Fruit fly (Drosophila melanogaster): ENCODE results near the gene CG32856.

The CG32856 gene

dm6 chr3R:15919367-15920228 is 45.6 kb downstream of the CG32856 start (continued):
- TF ChIP-seq zen2 (GFP tag; IDR thresholded peaks at IDR 0.05; ENCODE audit: partially characterized antibody) (no peak), row (GFP tag; IDR thresholded peaks at IDR 0.05) (peak; percentile 28; the same call in 1 of the 3 replicates), vvl (GFP tag; IDR thresholded peaks at IDR 0.05) (peak; percentile 8; the same call in 1 of the 2 replicates), Med (GFP tag) (peak; percentile 64), dmrt11E (tag; optimal IDR thresholded peaks at IDR 0.05) (peak; percentile 68), Drgx (GFP tag; IDR thresholded peaks at IDR 0.05) (peak; percentile 96), CG11398 (GFP tag; optimal IDR thresholded peaks at IDR 0.05) (peak; percentile 8), CG2202 (tag; optimal IDR thresholded peaks at IDR 0.05) (peak; percentile 18), CG11504 (tag; optimal IDR thresholded peaks at IDR 0.05) (peak; percentile 25), Ada2b (GFP tag; IDR thresholded peaks at IDR 0.05) (no peak), bsh (GFP tag; optimal IDR thresholded peaks at IDR 0.05) (peak in 1 of 2 experiments; percentile 90), CG3726 (GFP tag; IDR thresholded peaks at IDR 0.05) (peak; percentile 43; the same call in 1 of the 3 replicates), CG12769 (tag; optimal IDR thresholded peaks at IDR 0.05) (peak; percentile 86), Sry-β (GFP tag; optimal IDR thresholded peaks at IDR 0.05) (no peak), crol (GFP tag; IDR thresholded peaks at IDR 0.05) (peak; percentile 93), pan (optimal IDR thresholded peaks at IDR 0.05) (no peak), pan (GFP tag; optimal IDR thresholded peaks at IDR 0.05 in 1 of 2, IDR thresholded peaks at IDR 0.05 in 1 of 2) (peak in 1 of 2 experiments; percentile 23), CG10654 (GFP tag; optimal IDR thresholded peaks at IDR 0.05) (peak; percentile 3), org-1 (GFP tag; optimal IDR thresholded peaks at IDR 0.05) (no peak), CG16813 (GFP tag; IDR thresholded peaks at IDR 0.05; ENCODE audit: partially characterized antibody) (no peak), CG32532 (GFP tag; IDR thresholded peaks at IDR 0.05) (peak; percentile 27; the same call in 1 of the 2 replicates), CoRest (tag; optimal IDR thresholded peaks at IDR 0.05) (no peak), gcm2 (GFP tag; optimal IDR thresholded peaks at IDR 0.05) (no peak), cg (GFP tag; optimal IDR thresholded peaks at IDR 0.05) (peak; percentile 68), Chrac-16 (GFP tag; optimal IDR thresholded peaks at IDR 0.05) (peak; percentile 6), pfk (GFP tag; optimal IDR thresholded peaks at IDR 0.05) (no peak), dimm (GFP tag; IDR thresholded peaks at IDR 0.05) (0 out of 2 replicates have a peak, but pooled peaks have one; percentile 26), nmo (GFP tag; optimal IDR thresholded peaks at IDR 0.05) (peak; percentile 9), CG10979 (tag; optimal IDR thresholded peaks at IDR 0.05) (peak; percentile 49), CG18262 (tag; optimal IDR thresholded peaks at IDR 0.05) (no peak), z (GFP tag; IDR thresholded peaks at IDR 0.05) (peak; percentile 94), fd96Cb (tag; optimal IDR thresholded peaks at IDR 0.05) (peak; percentile 34), nom (GFP tag; optimal IDR thresholded peaks at IDR 0.05) (peak; percentile 55), CG15073 (GFP tag; optimal IDR thresholded peaks at IDR 0.05) (no peak), Doc3 (GFP tag; IDR thresholded peaks at IDR 0.05; ENCODE audit: partially characterized antibody) (no peak), kni (GFP tag; optimal IDR thresholded peaks at IDR 0.05) (peak; percentile 98), lbe (GFP tag; optimal IDR thresholded peaks at IDR 0.05) (peak; percentile 86), CG10959 (GFP tag; IDR thresholded peaks at IDR 0.05) (0 out of 2 replicates have a peak, but pooled peaks have one; percentile 51), Trl (optimal IDR thresholded peaks at IDR 0.05) (peak; percentile 66 to 72), Trl (GFP tag; optimal IDR thresholded peaks at IDR 0.05) (no peak), otp (GFP tag; IDR thresholded peaks at IDR 0.05) (0 out of 3 replicates have a peak, but pooled peaks have one; percentile 33), Nf-YA (GFP tag; IDR thresholded peaks at IDR 0.05) (no peak), CrebB (tag; optimal IDR thresholded peaks at IDR 0.05) (no peak), CG7372 (GFP tag; IDR thresholded peaks at IDR 0.05) (no peak), CG34224 (GFP tag; IDR thresholded peaks at IDR 0.05; ENCODE audit: partially characterized antibody) (0 out of 3 replicates have a peak, but pooled peaks have one; percentile 15), CG31224 (GFP tag; IDR thresholded peaks at IDR 0.05) (0 out of 2 replicates have a peak, but pooled peaks have one; percentile 20), ATbp (GFP tag; optimal IDR thresholded peaks at IDR 0.05) (peak; percentile 11), Adf1 (GFP tag; IDR thresholded peaks at IDR 0.05) (0 out of 2 replicates have a peak, but pooled peaks have one; percentile 18)

All from whole organism, embryonic.